Worm (Caenorhabditis elegans) whole organism, L1 larva: ENCODE results near the gene D2096.9.

Experiments
- aly-2 ChIP-seq: fragments of 150-350 bp; optimal IDR thresholded peaks from 2 replicates; lab custom pipeline; 2014; ENCODE audit warnings: missing biosample characterization, missing genetic modification characterization
- elt-3 ChIP-seq, 6 experiments: fragments of 150-350 bp in 1 of 6; sonication (generic microtip); optimal IDR thresholded peaks; 2 replicates each; lab custom pipeline; 2017 to 2018; ENCODE audit warnings: missing biosample characterization in 6 of 6, missing genetic modification characterization in 6 of 6, inconsistent platforms in 1 of 6
- mab-9 ChIP-seq: fragments of 200-800 bp; sonication (Bioruptor generic); IDR thresholded peaks from 2 replicates; pipeline ENCODE4 v1.3.6; 2022; ENCODE audit warnings: missing genetic modification reagents, missing genetic modification characterization, missing compliant biosample characterization
- mep-1 ChIP-seq: fragments of 150-350 bp; optimal IDR thresholded peaks from 2 replicates; lab custom pipeline; 2014; ENCODE audit warnings: missing biosample characterization, missing genetic modification characterization
- pqm-1 ChIP-seq: sonication (generic microtip); optimal IDR thresholded peaks from 3 replicates; lab custom pipeline; 2017; ENCODE audit warnings: missing biosample characterization, missing genetic modification characterization
- skn-1 ChIP-seq: fragments of 150-350 bp; optimal IDR thresholded peaks from 2 replicates; lab custom pipeline; 2014; ENCODE audit warnings: missing biosample characterization, missing genetic modification characterization
- tbx-2 ChIP-seq: sonication (generic microtip); optimal IDR thresholded peaks from 2 replicates; lab custom pipeline; 2016; ENCODE audit warnings: missing genetic modification characterization, missing compliant biosample characterization
- unc-86 ChIP-seq: sonication (generic microtip); optimal IDR thresholded peaks from 2 replicates; lab custom pipeline; 2016; ENCODE audit warnings: missing genetic modification characterization, missing compliant biosample characterization
- ztf-4 ChIP-seq: fragments of 150-350 bp; optimal IDR thresholded peaks from 2 replicates; lab custom pipeline; 2014; ENCODE audit warnings: missing biosample characterization, missing genetic modification characterization

ce11 chrIV:8333554-8333953 lies 49.0 kb downstream of the D2096.9 start:
- TF ChIP-seq ztf-4 (tag; lab: Kevin White, UChicago) (no peak), skn-1 (tag; lab: Kevin White, UChicago) (no peak), mep-1 (tag; lab: Kevin White, UChicago) (no peak), pqm-1 (tag; lab: Kevin White, UChicago) (no peak), tbx-2 (tag; lab: Kevin White, UChicago) (no peak), mab-9 (GFP tag; lab: Robert Waterston, UW) (no peak), aly-2 (tag; lab: Kevin White, UChicago) (no peak), unc-86 (no peak), elt-3 (tag; optimal IDR thresholded peaks at IDR 0.05; lab: Kevin White, UChicago) (no peak)
